Worm (Caenorhabditis elegans): ENCODE data around the gene str-249.

DNA sequence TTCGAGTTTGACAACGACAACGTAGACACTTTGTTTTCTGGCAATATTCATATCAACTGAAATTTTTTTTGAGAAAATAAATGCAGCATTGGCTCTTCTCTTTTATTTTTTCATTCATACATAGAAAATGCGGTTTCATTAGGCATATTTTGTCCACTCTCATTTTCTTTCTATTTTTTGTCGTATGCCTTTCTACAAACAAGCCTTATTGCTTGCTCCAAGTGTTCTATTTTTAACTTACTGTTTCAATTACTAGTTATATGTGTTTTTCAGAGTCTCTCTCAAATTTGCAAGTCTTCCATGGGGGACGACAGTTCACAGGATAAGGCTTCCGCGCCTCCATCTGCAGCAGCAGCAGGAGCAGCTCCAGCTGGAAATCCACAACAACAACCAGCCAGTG lies 19.3 kb upstream of the str-249 start, which contains the start of gene kcc-1:
- no peak for TF ChIP-seq ceh-31 (tag; optimal IDR thresholded peaks at IDR 0.05)
- TF ChIP-seq pqm-1 (tag; optimal IDR thresholded peaks at IDR 0.05), result no peak
- TF ChIP-seq hlh-15 (tag; optimal IDR thresholded peaks at IDR 0.05), result no peak
- no peak for TF ChIP-seq hlh-30 (tag; optimal IDR thresholded peaks at IDR 0.05; ENCODE audit: insufficient read depth)
- TF ChIP-seq syd-9 (tag; optimal IDR thresholded peaks at IDR 0.05), result no peak
- no peak for TF ChIP-seq eyg-1 (tag; optimal IDR thresholded peaks at IDR 0.05)

Measured in whole organism, late embryonic.